Fruit fly (Drosophila melanogaster) Kc167 (cell line): ENCODE measurements around the gene CG33688.

Source experiments
- Sin3A ChIP-seq: fragments of >200 bp; optimal IDR thresholded peaks from 2 replicates; lab custom pipeline; 2018; ENCODE audit warnings: missing external identifiers
- h ChIP-seq: fragments of >200 bp; optimal IDR thresholded peaks from 3 replicates; lab custom pipeline; 2018; ENCODE audit warnings: missing external identifiers
- insv ChIP-seq: fragments of >200 bp; optimal IDR thresholded peaks from 3 replicates; lab custom pipeline; 2018; ENCODE audit warnings: missing external identifiers
- psq ChIP-seq: fragments of >200 bp; optimal IDR thresholded peaks from 2 replicates; lab custom pipeline; 2017; ENCODE audit warnings: missing external identifiers
- ttk ChIP-seq: sonication (Bioruptor generic); optimal IDR thresholded peaks from 2 replicates; lab custom pipeline; 2017; ENCODE audit warnings: missing external identifiers

- TF ChIP-seq psq (lab: Kevin White, UChicago) (no peak), Sin3A (lab: Kevin White, UChicago) (no peak), h (lab: Kevin White, UChicago) (no peak), insv (lab: Kevin White, UChicago) (no peak), ttk (lab: Kevin White, UChicago) (no peak)
Observed at dm6 chr3L:16158322-16158721, 40.7 kb upstream of the CG33688 start.
